Worm (Caenorhabditis elegans) whole organism, mixed stage, embryonic: Measurements from ENCODE around the gene F37C4.4.

Experiments
- blmp-1 ChIP-seq: fragments of 150-350 bp; optimal IDR thresholded peaks from 2 replicates; lab custom pipeline; 2014; ENCODE audit warnings: missing biosample characterization, missing genetic modification characterization
- elt-3 ChIP-seq: fragments of 150-350 bp; optimal IDR thresholded peaks from 2 replicates; lab custom pipeline; 2014; ENCODE audit warnings: missing biosample characterization, missing genetic modification characterization
- hlh-1 ChIP-seq: fragments of 150-350 bp; optimal IDR thresholded peaks from 2 replicates; lab custom pipeline; 2014; ENCODE audit warnings: missing biosample characterization, missing genetic modification reagents, missing genetic modification characterization
- mep-1 ChIP-seq: fragments of 150-350 bp; optimal IDR thresholded peaks from 2 replicates; lab custom pipeline; 2017; ENCODE audit warnings: missing biosample characterization, missing genetic modification reagents, missing genetic modification characterization, inconsistent platforms
- nhr-12 ChIP-seq: fragments of 150-350 bp; optimal IDR thresholded peaks from 2 replicates; lab custom pipeline; 2014; ENCODE audit warnings: missing biosample characterization, missing genetic modification characterization
- nhr-76 ChIP-seq: sonication (generic microtip); optimal IDR thresholded peaks from 2 replicates; lab custom pipeline; 2017; ENCODE audit warnings: missing biosample characterization, missing genetic modification characterization
- zip-8 ChIP-seq: fragments of 150-350 bp; optimal IDR thresholded peaks from 2 replicates; lab custom pipeline; 2014; ENCODE audit warnings: missing biosample characterization, missing genetic modification characterization

ce11 chrIV:3832040-3832439, 35.1 kb upstream of the F37C4.4 start:
- TF ChIP-seq nhr-12 (tag; lab: Kevin White, UChicago) (no peak), mep-1 (tag; lab: Kevin White, UChicago) (no peak), nhr-76 (tag; lab: Kevin White, UChicago) (no peak), elt-3 (tag; lab: Kevin White, UChicago) (no peak), blmp-1 (tag; lab: Kevin White, UChicago) (no peak), hlh-1 (tag; lab: Kevin White, UChicago) (no peak), zip-8 (tag; lab: Kevin White, UChicago) (no peak)
